Worm (Caenorhabditis elegans) whole organism, young adult: ENCODE measurements around the gene C35A11.2.

Experiments
- B0019.2 ChIP-seq: fragments of 200-800 bp; sonication (Bioruptor generic); conservative IDR thresholded peaks from 2 replicates; pipeline ENCODE4 v1.3.6; 2022; ENCODE audit warnings: missing genetic modification reagents, missing genetic modification characterization, missing compliant biosample characterization
- B0261.1 ChIP-seq: sonication (generic microtip); optimal IDR thresholded peaks from 2 replicates; lab custom pipeline; 2016; ENCODE audit warnings: mild to moderate bottlenecking, missing genetic modification characterization, moderate library complexity, missing compliant biosample characterization
- B0336.3 ChIP-seq: fragments of 200-800 bp; sonication (Bioruptor generic); IDR thresholded peaks from 2 replicates; pipeline ENCODE4 v1.3.6; 2022; ENCODE audit warnings: missing genetic modification characterization, missing compliant biosample characterization
- C06A6.2 ChIP-seq: fragments of 200-800 bp; sonication (Bioruptor generic); conservative IDR thresholded peaks from 2 replicates; pipeline ENCODE4 v1.3.6; 2022; ENCODE audit warnings: missing genetic modification characterization, missing compliant biosample characterization
- D2030.7 ChIP-seq: fragments of 200-800 bp; sonication (Bioruptor generic); IDR thresholded peaks from 2 replicates; pipeline ENCODE4 v1.3.6; 2022; ENCODE audit warnings: missing genetic modification reagents, missing genetic modification characterization, missing compliant biosample characterization
- F57A8.1 ChIP-seq: fragments of 200-800 bp; sonication (Bioruptor generic); optimal IDR thresholded peaks from 2 replicates; lab custom pipeline; 2018; ENCODE audit warnings: mild to moderate bottlenecking, missing genetic modification characterization, moderate library complexity, missing compliant biosample characterization
- K11D2.4 ChIP-seq: fragments of 200-800 bp; sonication (Bioruptor generic); IDR thresholded peaks from 2 replicates; pipeline ENCODE4 v1.3.6; 2022; ENCODE audit warnings: missing genetic modification reagents, missing genetic modification characterization, missing compliant biosample characterization
- K12H6.12 ChIP-seq: fragments of 200-800 bp; sonication (Bioruptor generic); optimal IDR thresholded peaks from 2 replicates; lab custom pipeline; 2018; ENCODE audit warnings: mild to moderate bottlenecking, missing genetic modification characterization, missing compliant biosample characterization
- T07F8.4 ChIP-seq: sonication (generic microtip); optimal IDR thresholded peaks from 2 replicates; lab custom pipeline; 2016; ENCODE audit warnings: mild to moderate bottlenecking, missing genetic modification characterization, moderate library complexity, missing compliant biosample characterization
- Y56A3A.18 ChIP-seq: fragments of 200-800 bp; sonication (Bioruptor generic); IDR thresholded peaks from 2 replicates; pipeline ENCODE4 v1.3.6; 2022; ENCODE audit warnings: missing genetic modification reagents, missing genetic modification characterization, missing compliant biosample characterization
- Y67H2A.10 ChIP-seq: fragments of 200-800 bp; sonication (Bioruptor generic); conservative IDR thresholded peaks from 2 replicates; pipeline ENCODE4 v1.3.6; 2022; ENCODE audit warnings: missing genetic modification reagents, missing genetic modification characterization, missing compliant biosample characterization
- ZK185.1 ChIP-seq: sonication (generic microtip); optimal IDR thresholded peaks from 2 replicates; lab custom pipeline; 2016; ENCODE audit warnings: mild to moderate bottlenecking, missing genetic modification characterization, missing compliant biosample characterization; ENCODE audit not compliant: poor library complexity, severe bottlenecking
- aptf-2 ChIP-seq: fragments of 200-800 bp; sonication (Bioruptor generic); conservative IDR thresholded peaks from 2 replicates; pipeline ENCODE4 v1.3.6; 2022; ENCODE audit warnings: missing genetic modification reagents, missing genetic modification characterization, missing compliant biosample characterization
- atf-7 ChIP-seq: sonication (generic microtip); optimal IDR thresholded peaks from 2 replicates; lab custom pipeline; 2017; ENCODE audit warnings: mild to moderate bottlenecking, missing genetic modification characterization, missing compliant biosample characterization
- bed-1 ChIP-seq: fragments of 200-800 bp; sonication (Bioruptor generic); IDR thresholded peaks from 2 replicates; pipeline ENCODE4 v1.3.6; 2022; ENCODE audit warnings: missing genetic modification reagents, missing genetic modification characterization, missing compliant biosample characterization
- cebp-1 ChIP-seq, 2 experiments: fragments of 200-800 bp in 1 of 2; sonication (Bioruptor generic) in 1 of 2; sonication (generic microtip) in 1 of 2; IDR thresholded peaks in 1 of 2; optimal IDR thresholded peaks in 1 of 2; 2 replicates each; pipeline versions ENCODE4 v1.3.6 to Lab custom; 2017 to 2022; ENCODE audit warnings: missing compliant biosample characterization in 2 of 2, missing genetic modification characterization in 2 of 2, mild to moderate bottlenecking in 1 of 2, missing genetic modification reagents in 1 of 2, moderate library complexity in 1 of 2
- cebp-2 ChIP-seq: fragments of 200-800 bp; sonication (Bioruptor generic); IDR thresholded peaks from 2 replicates; pipeline ENCODE4 v1.3.6; 2022; ENCODE audit warnings: missing genetic modification characterization, missing compliant biosample characterization
- chd-7 ChIP-seq: sonication (generic microtip); optimal IDR thresholded peaks from 2 replicates; lab custom pipeline; 2016; ENCODE audit warnings: mild to moderate bottlenecking, missing genetic modification characterization, moderate library complexity, missing compliant biosample characterization
- efl-1 ChIP-seq: fragments of 150-350 bp; optimal IDR thresholded peaks from 2 replicates; lab custom pipeline; 2014; ENCODE audit warnings: missing biosample characterization, missing genetic modification reagents, missing genetic modification characterization
- egl-18 ChIP-seq: fragments of 200-800 bp; sonication (Bioruptor generic); IDR thresholded peaks from 2 replicates; pipeline ENCODE4 v1.3.6; 2022; ENCODE audit warnings: missing genetic modification reagents, missing genetic modification characterization, missing compliant biosample characterization
- gei-17 ChIP-seq: fragments of 200-800 bp; sonication (Bioruptor generic); optimal IDR thresholded peaks from 2 replicates; lab custom pipeline; 2018; ENCODE audit warnings: mild to moderate bottlenecking, missing genetic modification characterization, missing compliant biosample characterization
- hlh-26 ChIP-seq: fragments of 200-800 bp; sonication (Bioruptor generic); conservative IDR thresholded peaks from 2 replicates; pipeline ENCODE4 v1.3.6; 2022; ENCODE audit warnings: missing genetic modification reagents, missing genetic modification characterization, missing compliant biosample characterization
- hmg-20 ChIP-seq: fragments of 200-800 bp; sonication (Bioruptor generic); IDR thresholded peaks from 2 replicates; pipeline ENCODE4 v1.3.6; 2022; ENCODE audit warnings: missing genetic modification reagents, missing genetic modification characterization, missing compliant biosample characterization
- lag-1 ChIP-seq: fragments of 200-800 bp; sonication (Bioruptor generic); IDR thresholded peaks from 2 replicates; pipeline ENCODE4 v1.3.6; 2022; ENCODE audit warnings: missing genetic modification reagents, missing genetic modification characterization, missing compliant biosample characterization
- lin-26 ChIP-seq: fragments of 200-800 bp; sonication (Bioruptor generic); IDR thresholded peaks from 2 replicates; pipeline ENCODE4 v1.3.6; 2022; ENCODE audit warnings: missing genetic modification reagents, missing genetic modification characterization, missing compliant biosample characterization
- lin-40 ChIP-seq: sonication (generic microtip); optimal IDR thresholded peaks from 2 replicates; lab custom pipeline; 2016; ENCODE audit warnings: missing genetic modification characterization, mild to moderate bottlenecking, missing compliant biosample characterization, missing genotype, missing genetic modification reagents
- lsl-1 ChIP-seq: fragments of 200-800 bp; sonication (Bioruptor generic); optimal IDR thresholded peaks from 2 replicates; lab custom pipeline; 2018; ENCODE audit warnings: mild to moderate bottlenecking, missing genetic modification characterization, moderate library complexity, missing compliant biosample characterization
- madf-6 ChIP-seq: fragments of 200-800 bp; sonication (Bioruptor generic); IDR thresholded peaks from 2 replicates; pipeline ENCODE4 v1.3.6; 2022; ENCODE audit warnings: missing genetic modification reagents, missing genetic modification characterization, missing compliant biosample characterization
- madf-8 ChIP-seq: fragments of 200-800 bp; sonication (Bioruptor generic); conservative IDR thresholded peaks from 2 replicates; pipeline ENCODE4 v1.3.6; 2022; ENCODE audit warnings: missing genetic modification reagents, missing genetic modification characterization, missing compliant biosample characterization
- mcd-1 ChIP-seq: fragments of 200-800 bp; sonication (Bioruptor generic); IDR thresholded peaks from 2 replicates; pipeline ENCODE4 v1.3.6; 2022; ENCODE audit warnings: missing genetic modification reagents, missing genetic modification characterization, missing compliant biosample characterization
- nfya-2 ChIP-seq: fragments of 200-800 bp; sonication (Bioruptor generic); IDR thresholded peaks from 2 replicates; pipeline ENCODE4 v1.3.6; 2022; ENCODE audit warnings: missing genetic modification reagents, missing genetic modification characterization, missing compliant biosample characterization
- nfyb-1 ChIP-seq: fragments of 200-800 bp; sonication (Bioruptor generic); IDR thresholded peaks from 2 replicates; pipeline ENCODE4 v1.3.6; 2022; ENCODE audit warnings: missing genetic modification reagents, missing genetic modification characterization, missing compliant biosample characterization
- nhr-27 ChIP-seq: fragments of 200-800 bp; sonication (Bioruptor generic); optimal IDR thresholded peaks from 2 replicates; lab custom pipeline; 2018; ENCODE audit warnings: mild to moderate bottlenecking, missing genetic modification characterization, moderate library complexity, missing compliant biosample characterization
- nhr-80 ChIP-seq: sonication (generic microtip); optimal IDR thresholded peaks from 2 replicates; lab custom pipeline; 2016; ENCODE audit warnings: missing genetic modification characterization, missing compliant biosample characterization
- rec-8 ChIP-seq, 2 experiments: sonication (generic microtip); optimal IDR thresholded peaks; 2 replicates each; lab custom pipeline; 2016; ENCODE audit warnings: mild to moderate bottlenecking in 2 of 2, missing genetic modification characterization in 2 of 2, missing genetic modification reagents in 2 of 2, missing genotype in 2 of 2, missing biosample characterization in 1 of 2, missing compliant biosample characterization in 1 of 2, moderate library complexity in 1 of 2
- somi-1 ChIP-seq: fragments of 200-800 bp; sonication (Bioruptor generic); optimal IDR thresholded peaks from 2 replicates; lab custom pipeline; 2018; ENCODE audit warnings: mild to moderate bottlenecking, missing genetic modification characterization, missing compliant biosample characterization
- sptf-2 ChIP-seq: fragments of 200-800 bp; sonication (Bioruptor generic); optimal IDR thresholded peaks from 2 replicates; lab custom pipeline; 2018; ENCODE audit warnings: mild to moderate bottlenecking, missing genetic modification characterization, missing compliant biosample characterization
- tbx-9 ChIP-seq: sonication (generic microtip); optimal IDR thresholded peaks from 2 replicates; lab custom pipeline; 2016; ENCODE audit warnings: borderline replicate concordance, missing genetic modification characterization, inconsistent platforms, missing compliant biosample characterization
- zfh-2 ChIP-seq: fragments of 200-800 bp; sonication (Bioruptor generic); conservative IDR thresholded peaks from 2 replicates; pipeline ENCODE4 v1.3.6; 2022; ENCODE audit warnings: missing genetic modification reagents, missing genetic modification characterization, missing compliant biosample characterization
- ztf-18 ChIP-seq: sonication (generic microtip); optimal IDR thresholded peaks from 2 replicates; lab custom pipeline; 2016; ENCODE audit warnings: missing genotype, mild to moderate bottlenecking, missing genetic modification characterization, missing compliant biosample characterization
- ztf-26 ChIP-seq: sonication (generic microtip); optimal IDR thresholded peaks from 2 replicates; lab custom pipeline; 2017; ENCODE audit warnings: missing genetic modification characterization, missing compliant biosample characterization

Gene C35A11.2

ce11 chrV:5410679-5411078, 24.6 kb downstream of the C35A11.2 start, which contains the start of gene F08F3.4:
Gene F08F3.4 (plus strand): TSS chrV:5410955.
- no peak for TF ChIP-seq B0261.1
- TF ChIP-seq atf-7 = peak; percentile 5
- peak; percentile 46; the same call in 1 of the 2 replicates for TF ChIP-seq nfyb-1 (GFP tag; lab: Robert Waterston, UW)
- TF ChIP-seq K12H6.12 (tag; lab: Kevin White, UChicago) = no peak
- peak; percentile 51; the same call in 1 of the 2 replicates for TF ChIP-seq C06A6.2
- peak; percentile 25 for TF ChIP-seq lin-40
- no peak for TF ChIP-seq hmg-20 (GFP tag; lab: Robert Waterston, UW)
- peak; percentile 55; the same call in 1 of the 2 replicates for TF ChIP-seq lin-26
- TF ChIP-seq egl-18 (GFP tag; lab: Robert Waterston, UW) = no peak
- TF ChIP-seq ztf-26 (tag; lab: Kevin White, UChicago) = peak; percentile 93
- TF ChIP-seq cebp-1 (GFP tag; IDR thresholded peaks at IDR 0.05; lab: Robert Waterston, UW) = no peak
- peak; percentile 35 for TF ChIP-seq cebp-1 (tag; optimal IDR thresholded peaks at IDR 0.05; lab: Kevin White, UChicago)
- 0 out of 2 replicates have a peak, but pooled peaks have one; percentile 37 for TF ChIP-seq K11D2.4 (GFP tag; lab: Robert Waterston, UW)
- TF ChIP-seq B0336.3 (GFP tag; lab: Robert Waterston, UW) = 0 out of 2 replicates have a peak, but pooled peaks have one; percentile 20
- TF ChIP-seq chd-7 = peak; percentile 17
- TF ChIP-seq somi-1 = peak; percentile 91

ce11 chrV:5412808-5413405, 26.8 kb downstream of the C35A11.2 start, which contains the start of gene F08F3.10:
Gene F08F3.10 (plus strand): TSS chrV:5413355.
- TF ChIP-seq hlh-26 (no peak), ZK185.1 (tag; lab: Kevin White, UChicago) (no peak), lag-1 (GFP tag; lab: Robert Waterston, UW) (no peak), nhr-27 (no peak), efl-1 (GFP tag; lab: Kevin White, UChicago) (no peak), cebp-2 (no peak), tbx-9 (tag; lab: Kevin White, UChicago) (no peak), T07F8.4 (tag; lab: Kevin White, UChicago) (no peak), gei-17 (GFP tag; lab: Kevin White, UChicago) (no peak), D2030.7 (GFP tag; lab: Robert Waterston, UW) (no peak), lsl-1 (no peak)

- TF ChIP-seq T07F8.4 (tag; lab: Kevin White, UChicago) = no peak
- peak; percentile 36; the same call in 1 of the 2 replicates for TF ChIP-seq madf-8 (GFP tag; lab: Robert Waterston, UW)
- no peak for TF ChIP-seq ztf-18 (tag; lab: Kevin White, UChicago)
- TF ChIP-seq sptf-2 (GFP tag; lab: Kevin White, UChicago) = no peak
- no peak for TF ChIP-seq hlh-26
- no peak for TF ChIP-seq ZK185.1 (tag; lab: Kevin White, UChicago)
- no peak for TF ChIP-seq B0019.2 (GFP tag; lab: Robert Waterston, UW)
- no peak for TF ChIP-seq Y67H2A.10 (GFP tag; lab: Robert Waterston, UW)
- TF ChIP-seq F57A8.1 = no peak
- TF ChIP-seq nhr-80 = no peak
- no peak for TF ChIP-seq bed-1 (GFP tag; lab: Robert Waterston, UW)
- peak; percentile 77 for TF ChIP-seq madf-6
- no peak for TF ChIP-seq zfh-2 (GFP tag; lab: Robert Waterston, UW)
- no peak for TF ChIP-seq mcd-1
- TF ChIP-seq nfya-2 (GFP tag; lab: Robert Waterston, UW) = no peak
- TF ChIP-seq efl-1 (GFP tag; lab: Kevin White, UChicago) = peak; percentile 64
- peak; percentile 98 for TF ChIP-seq aptf-2
- TF ChIP-seq Y56A3A.18 (GFP tag; lab: Robert Waterston, UW) = no peak
- TF ChIP-seq rec-8 (tag; optimal IDR thresholded peaks at IDR 0.05; lab: Kevin White, UChicago) = no peak
Measured at ce11 chrV:5419915-5420314, 33.8 kb downstream of the C35A11.2 start, which contains the start of gene F08F3.6. Gene F08F3.6 (minus strand): TSS chrV:5420067.
